Fruit fly (Drosophila melanogaster) whole organism, prepupa: ENCODE results near the gene CG4186.
A peak's percentile ranks its signal among the peaks of the same experiment; 100 is the strongest.

Experiments
- CG10631 ChIP-seq: fragments of 200-800 bp; sonication (Bioruptor generic); optimal IDR thresholded peaks from 2 replicates; lab custom pipeline; 2016; ENCODE audit warnings: missing biosample characterization, missing genetic modification characterization
- CG11294 ChIP-seq: fragments of 200-800 bp; sonication (Bioruptor generic); IDR thresholded peaks from 2 replicates; pipeline ENCODE4 v1.3.6; 2022; ENCODE audit warnings: missing biosample characterization, missing genetic modification characterization
- CG3032 ChIP-seq: fragments of 200-800 bp; optimal IDR thresholded peaks from 2 replicates; lab custom pipeline; 2019; ENCODE audit warnings: missing biosample characterization, mild to moderate bottlenecking, missing genetic modification characterization, moderate library complexity
- CG31627 ChIP-seq: fragments of 200-800 bp; sonication (Bioruptor generic); optimal IDR thresholded peaks from 3 replicates; lab custom pipeline; 2016; ENCODE audit warnings: missing biosample characterization, missing genetic modification characterization
- CG34406 ChIP-seq: fragments of 200-800 bp; sonication (Bioruptor generic); optimal IDR thresholded peaks from 3 replicates; lab custom pipeline; 2016; ENCODE audit warnings: missing biosample characterization, missing genetic modification characterization
- CG6792 ChIP-seq: fragments of 200-800 bp; sonication (Bioruptor generic); optimal IDR thresholded peaks from 3 replicates; lab custom pipeline; 2016; ENCODE audit warnings: missing biosample characterization, missing genetic modification characterization
- CG6808 ChIP-seq: fragments of 200-800 bp; sonication (Bioruptor generic); optimal IDR thresholded peaks from 3 replicates; lab custom pipeline; 2017; ENCODE audit warnings: missing biosample characterization, missing genetic modification characterization, mild to moderate bottlenecking, moderate library complexity, missing genetic modification reagents
- CG6854 ChIP-seq: fragments of 200-800 bp; sonication (Bioruptor generic); optimal IDR thresholded peaks from 2 replicates; lab custom pipeline; 2017; ENCODE audit warnings: missing biosample characterization, mild to moderate bottlenecking, missing genetic modification characterization
- CG7368 ChIP-seq: fragments of 200-800 bp; sonication (Bioruptor generic); optimal IDR thresholded peaks from 3 replicates; lab custom pipeline; 2016; ENCODE audit warnings: missing biosample characterization, missing genetic modification characterization
- CG8319 ChIP-seq: fragments of 200-800 bp; sonication (Bioruptor generic); optimal IDR thresholded peaks from 3 replicates; lab custom pipeline; 2016; ENCODE audit warnings: missing biosample characterization, missing genetic modification characterization
- Eip93F ChIP-seq: fragments of 200-800 bp; sonication (Bioruptor generic); optimal IDR thresholded peaks from 2 replicates; lab custom pipeline; 2016; ENCODE audit warnings: missing biosample characterization, mild to moderate bottlenecking, missing genetic modification characterization
- Gug ChIP-seq: fragments of 200-800 bp; sonication (Bioruptor generic); IDR thresholded peaks from 2 replicates; pipeline ENCODE4 v1.3.6; 2022; ENCODE audit warnings: missing biosample characterization, missing genetic modification characterization
- Lpt ChIP-seq: fragments of 200-800 bp; sonication (Bioruptor generic); optimal IDR thresholded peaks from 3 replicates; lab custom pipeline; 2016; ENCODE audit warnings: missing biosample characterization, missing genetic modification characterization
- Met ChIP-seq: fragments of 200-800 bp; sonication (Bioruptor generic); optimal IDR thresholded peaks from 3 replicates; lab custom pipeline; 2016; ENCODE audit warnings: missing biosample characterization, missing genetic modification characterization
- Sox14 ChIP-seq: fragments of 200-800 bp; sonication (Bioruptor generic); optimal IDR thresholded peaks from 3 replicates; lab custom pipeline; 2016; ENCODE audit warnings: missing biosample characterization, missing genetic modification characterization
- acj6 ChIP-seq: fragments of 200-800 bp; sonication (Bioruptor generic); optimal IDR thresholded peaks from 3 replicates; lab custom pipeline; 2016; ENCODE audit warnings: missing biosample characterization, missing genetic modification characterization
- eg ChIP-seq: fragments of 200-800 bp; sonication (Bioruptor generic); IDR thresholded peaks from 3 replicates; pipeline ENCODE4 v1.3.6; 2022; ENCODE audit warnings: missing biosample characterization, missing genetic modification characterization
- esn ChIP-seq: fragments of 200-800 bp; sonication (Bioruptor generic); optimal IDR thresholded peaks from 2 replicates; lab custom pipeline; 2016; ENCODE audit warnings: missing biosample characterization, mild to moderate bottlenecking, missing genetic modification characterization, moderate library complexity
- fkh ChIP-seq: fragments of 200-800 bp; sonication (Bioruptor generic); optimal IDR thresholded peaks from 3 replicates; lab custom pipeline; 2017; ENCODE audit warnings: missing biosample characterization, mild to moderate bottlenecking, missing genetic modification characterization, moderate library complexity
- pdm3 ChIP-seq: fragments of 200-800 bp; sonication (Bioruptor generic); optimal IDR thresholded peaks from 3 replicates; lab custom pipeline; 2016; ENCODE audit warnings: missing biosample characterization, missing genetic modification characterization
- svp ChIP-seq: fragments of 200-800 bp; sonication (Bioruptor generic); peaks from one replicate; lab custom pipeline; 2016; ENCODE audit warnings: missing biosample characterization, missing genetic modification characterization
- topi ChIP-seq: fragments of 200-800 bp; sonication (Bioruptor generic); optimal IDR thresholded peaks from 3 replicates; lab custom pipeline; 2016; ENCODE audit warnings: missing biosample characterization, missing genetic modification characterization
- vri ChIP-seq: fragments of 200-800 bp; sonication (Bioruptor generic); optimal IDR thresholded peaks from 3 replicates; lab custom pipeline; 2016; ENCODE audit warnings: missing biosample characterization, mild to moderate bottlenecking, missing genetic modification characterization

Gene CG4186

dm6 chr3L:20815666-20816375 is 46.4 kb downstream of the CG4186 start, which contains the start of the genes CG3618 and Pka-R1:
Gene CG3618 (minus strand): TSS chr3L:20816075.
Gene Pka-R1 (plus strand): TSS chr3L:20816118.
- TF ChIP-seq pdm3 (GFP tag; lab: Kevin White, UChicago) (no peak), CG31627 (GFP tag; lab: Kevin White, UChicago) (peak; percentile 2), CG34406 (GFP tag; lab: Kevin White, UChicago) (no peak), Sox14 (GFP tag; lab: Kevin White, UChicago) (no peak), Gug (GFP tag; lab: Robert Waterston, UW) (no peak), Eip93F (GFP tag; lab: Kevin White, UChicago) (no peak), Lpt (GFP tag; lab: Kevin White, UChicago) (no peak), svp (GFP tag; lab: Kevin White, UChicago) (no peak), eg (GFP tag; lab: Robert Waterston, UW) (no peak), CG7368 (no peak), topi (no peak), vri (GFP tag; lab: Kevin White, UChicago) (no peak), CG3032 (no peak), esn (GFP tag; lab: Kevin White, UChicago) (peak; percentile 21), CG6854 (GFP tag; lab: Kevin White, UChicago) (no peak), CG8319 (no peak)

- TF ChIP-seq CG11294 (GFP tag; lab: Robert Waterston, UW) (no peak), CG6808 (no peak), CG6792 (GFP tag; lab: Kevin White, UChicago) (no peak), acj6 (GFP tag; lab: Kevin White, UChicago) (no peak), CG6854 (GFP tag; lab: Kevin White, UChicago) (no peak), CG10631 (no peak), Met (no peak), Lpt (GFP tag; lab: Kevin White, UChicago) (no peak), esn (GFP tag; lab: Kevin White, UChicago) (no peak), eg (GFP tag; lab: Robert Waterston, UW) (no peak), fkh (no peak)
These were observed 48.5 kb downstream of the CG4186 start, which contains the start of gene Mst77F for dm6 chr3L:20817927-20818326. Gene Mst77F (minus strand): TSS chr3L:20818027.
